Worm (Caenorhabditis elegans): ENCODE results near the gene Y110A2AL.7.

The Y110A2AL.7 gene

DNA sequence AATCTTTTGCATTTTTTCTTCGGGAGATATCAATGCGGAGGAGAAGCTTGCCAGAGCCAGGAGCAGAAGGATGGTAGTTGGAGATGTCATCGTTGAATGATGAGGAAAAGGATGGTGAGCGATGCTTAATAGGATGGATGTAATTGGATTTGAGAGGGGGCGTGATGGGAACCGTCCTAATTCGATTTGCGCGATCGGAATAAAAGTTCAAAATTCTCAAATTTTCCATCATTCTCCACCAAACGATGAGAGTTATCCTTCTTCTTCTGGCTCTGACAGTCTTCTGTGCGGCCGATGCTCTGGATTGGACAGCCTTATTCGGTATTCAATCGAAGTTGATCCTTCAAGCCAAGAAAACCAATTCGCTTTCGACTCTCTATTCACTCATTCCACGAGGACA is 18.8 kb downstream of the Y110A2AL.7 start, which contains the start of the genes K12H6.4 and K12H6.9:
Gene K12H6.4, minus strand, starts transcription at position 101 of the 400 bp plus-strand sequence.
Gene K12H6.9, plus strand, starts transcription at position 236 of the 400 bp plus-strand sequence.
- TF ChIP-seq unc-62 (GFP tag; optimal IDR thresholded peaks at IDR 0.05 in 1 of 2), result no peak
- no peak for TF ChIP-seq unc-62 (tag; optimal IDR thresholded peaks at IDR 0.05)

- TF ChIP-seq nhr-76 (tag; optimal IDR thresholded peaks at IDR 0.05), result no peak
- no peak for TF ChIP-seq set-16 (GFP tag; IDR thresholded peaks at IDR 0.05)
- TF ChIP-seq dve-1 (tag; optimal IDR thresholded peaks at IDR 0.05; ENCODE audit: insufficient read depth), result no peak
- TF ChIP-seq Y48G9A.11 (GFP tag; IDR thresholded peaks at IDR 0.05), result no peak
- no peak for TF ChIP-seq nhr-77 (tag; optimal IDR thresholded peaks at IDR 0.05)
- no peak for TF ChIP-seq tra-1 (GFP tag; IDR thresholded peaks at IDR 0.05)
- TF ChIP-seq lim-7 (GFP tag; IDR thresholded peaks at IDR 0.05), result no peak
- TF ChIP-seq daf-16 (GFP tag; optimal IDR thresholded peaks at IDR 0.05), result no peak
- no peak for TF ChIP-seq daf-16 (tag; optimal IDR thresholded peaks at IDR 0.05)
- TF ChIP-seq vab-7 (GFP tag; IDR thresholded peaks at IDR 0.05), result no peak
- TF ChIP-seq daf-12 (tag; optimal IDR thresholded peaks at IDR 0.05), result no peak
- no peak for TF ChIP-seq egl-27 (tag; optimal IDR thresholded peaks at IDR 0.05)
- TF ChIP-seq F44E2.7 (GFP tag; IDR thresholded peaks at IDR 0.05), result no peak
- no peak for TF ChIP-seq ceh-82 (tag; optimal IDR thresholded peaks at IDR 0.05)
- TF ChIP-seq madf-5 (GFP tag; IDR thresholded peaks at IDR 0.05), result no peak
- no peak for TF ChIP-seq ztf-7 (tag; optimal IDR thresholded peaks at IDR 0.05)
Observed at ce11 chrII:2822435-2822920, 20.5 kb downstream of the Y110A2AL.7 start, which contains the start of the genes fut-4 and K12H6.10. TSS of gene fut-4 (minus strand) at chrII:2822535. TSS of gene K12H6.10 (plus strand) at chrII:2822870.

ce11 chrII:2816676-2817075 is 26.3 kb downstream of the Y110A2AL.7 start, which contains the start of gene set-13:
TSS of gene set-13 (plus strand) at chrII:2816976.
- TF ChIP-seq ceh-20 (GFP tag; IDR thresholded peaks at IDR 0.05), result no peak
- no peak for TF ChIP-seq nhr-41 (GFP tag; IDR thresholded peaks at IDR 0.05)
- no peak for TF ChIP-seq lin-39 (tag; optimal IDR thresholded peaks at IDR 0.05)
- no peak for TF ChIP-seq nhr-6 (tag; optimal IDR thresholded peaks at IDR 0.05)
- TF ChIP-seq unc-62 (GFP tag; optimal IDR thresholded peaks at IDR 0.05 in 1 of 2), result no peak
- TF ChIP-seq unc-62 (tag; optimal IDR thresholded peaks at IDR 0.05), result no peak
- no peak for TF ChIP-seq attf-4 (tag; optimal IDR thresholded peaks at IDR 0.05)
- no peak for TF ChIP-seq ceh-82 (tag; optimal IDR thresholded peaks at IDR 0.05)
- no peak for TF ChIP-seq R02D3.7 (tag; optimal IDR thresholded peaks at IDR 0.05)
- no peak for TF ChIP-seq F49E8.2 (tag; optimal IDR thresholded peaks at IDR 0.05; ENCODE audit: borderline replicate concordance)
- TF ChIP-seq Y5F2A.4 (GFP tag; optimal IDR thresholded peaks at IDR 0.05), result no peak
- TF ChIP-seq aly-2 (tag; optimal IDR thresholded peaks at IDR 0.05), result no peak
- no peak for TF ChIP-seq ces-1 (GFP tag; optimal IDR thresholded peaks at IDR 0.05)
- TF ChIP-seq T20F7.1 (GFP tag; optimal IDR thresholded peaks at IDR 0.05), result no peak
- no peak for TF ChIP-seq lsy-2 (tag; optimal IDR thresholded peaks at IDR 0.05)
- TF ChIP-seq mxl-3 (GFP tag; optimal IDR thresholded peaks at IDR 0.05), result no peak
- no peak for TF ChIP-seq aha-1 (tag)
- no peak for TF ChIP-seq nhr-48 (tag; optimal IDR thresholded peaks at IDR 0.05)
- no peak for TF ChIP-seq nhr-42 (GFP tag; IDR thresholded peaks at IDR 0.05)
- no peak for TF ChIP-seq dve-1 (tag; optimal IDR thresholded peaks at IDR 0.05; ENCODE audit: insufficient read depth)
- TF ChIP-seq mdl-1 (tag; optimal IDR thresholded peaks at IDR 0.05), result no peak

DNA sequence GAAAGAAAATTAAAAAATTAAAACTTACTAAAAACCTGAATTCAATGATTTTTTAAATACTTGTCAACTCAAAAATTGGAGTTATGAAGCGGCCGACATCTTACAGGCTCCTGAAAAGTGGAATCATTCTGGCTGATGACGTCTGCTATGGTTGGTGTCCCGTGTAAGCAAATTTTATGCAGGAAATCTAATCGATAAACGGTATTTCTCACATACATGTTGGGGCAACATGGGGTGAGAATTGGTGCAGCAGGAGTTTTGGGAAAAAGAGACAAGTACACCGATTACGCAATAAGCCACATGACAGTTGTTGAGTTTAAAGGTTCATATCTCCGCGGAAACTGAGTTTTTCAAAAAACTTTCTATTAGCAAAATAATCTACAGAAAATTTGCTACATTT is 27.5 kb downstream of the Y110A2AL.7 start, which contains the start of gene K12H6.2:
Gene K12H6.2, minus strand, starts transcription at position 101 of the 400 bp plus-strand sequence.
- TF ChIP-seq tag-97 (GFP tag; IDR thresholded peaks at IDR 0.05) (no peak), nhr-6 (tag; optimal IDR thresholded peaks at IDR 0.05) (no peak), Y48G9A.11 (GFP tag; IDR thresholded peaks at IDR 0.05) (no peak), hif-1 (tag; optimal IDR thresholded peaks at IDR 0.05) (no peak)
